Worm (Caenorhabditis elegans) whole organism, midembryonic: ENCODE data around the gene col-170.

ENCODE experiments used
- T22C8.4 ChIP-seq: fragments of 200-800 bp; sonication (Bioruptor generic); IDR thresholded peaks from 2 replicates; pipeline ENCODE4 v1.3.6; 2022; ENCODE audit warnings: missing genetic modification characterization, missing compliant biosample characterization
- cog-1 ChIP-seq: sonication (generic microtip); optimal IDR thresholded peaks from 2 replicates; lab custom pipeline; 2016; ENCODE audit warnings: missing genetic modification characterization, missing compliant biosample characterization
- flt-1 ChIP-seq: fragments of 200-800 bp; sonication (Bioruptor generic); IDR thresholded peaks from 2 replicates; pipeline ENCODE4 v1.3.6; 2022; ENCODE audit warnings: missing genetic modification characterization, missing compliant biosample characterization
- klf-2 ChIP-seq: fragments of 200-800 bp; sonication (Bioruptor generic); conservative IDR thresholded peaks from 2 replicates; pipeline ENCODE4 v1.3.6; 2022; ENCODE audit warnings: missing genetic modification reagents, missing genetic modification characterization, missing compliant biosample characterization
- med-1 ChIP-seq: sonication (generic microtip); optimal IDR thresholded peaks from 2 replicates; lab custom pipeline; 2017; ENCODE audit warnings: missing genetic modification characterization, mild to moderate bottlenecking, missing compliant biosample characterization, antibody characterized with exemption, missing genetic modification reagents; ENCODE audit not compliant: insufficient read depth
- ref-1 ChIP-seq: fragments of 200-800 bp; sonication (Bioruptor generic); conservative IDR thresholded peaks from 2 replicates; pipeline ENCODE4 v1.3.6; 2022; ENCODE audit warnings: missing genetic modification reagents, missing genetic modification characterization, missing compliant biosample characterization
- tab-1 ChIP-seq: fragments of 200-800 bp; sonication (Bioruptor generic); IDR thresholded peaks from 2 replicates; pipeline ENCODE4 v1.3.6; 2022; ENCODE audit warnings: missing genetic modification characterization, missing compliant biosample characterization
- ztf-23 ChIP-seq: fragments of 200-800 bp; sonication (Bioruptor generic); IDR thresholded peaks from 2 replicates; pipeline ENCODE4 v1.3.6; 2022; ENCODE audit warnings: missing genetic modification reagents, missing genetic modification characterization, missing compliant biosample characterization
- ztf-29 ChIP-seq: fragments of 200-800 bp; sonication (Bioruptor generic); IDR thresholded peaks from 2 replicates; pipeline ENCODE4 v1.3.6; 2022; ENCODE audit warnings: missing genetic modification reagents, missing genetic modification characterization, missing compliant biosample characterization

col-170 gene

DNA sequence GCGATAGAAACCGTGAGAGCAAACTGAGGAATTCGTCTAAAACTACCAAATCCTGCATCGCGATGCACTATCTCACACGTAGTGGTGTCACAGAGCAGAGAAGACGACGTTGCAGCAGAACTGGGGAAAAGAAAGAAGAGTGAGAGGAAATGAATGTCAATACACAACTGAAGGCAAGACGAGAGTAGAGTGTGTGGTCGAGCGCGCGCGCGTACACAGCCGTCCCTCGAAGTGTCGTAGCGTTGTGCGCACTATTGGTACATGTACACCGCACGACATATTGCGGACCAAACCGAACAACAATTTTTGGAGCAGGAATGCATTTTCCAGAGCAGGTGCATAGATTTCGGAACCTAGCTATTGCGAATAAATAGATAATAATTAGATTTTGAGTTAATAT lies 46.9 kb downstream of the col-170 start:
- TF ChIP-seq ztf-29 (GFP tag; lab: Robert Waterston, UW) (no peak), ref-1 (GFP tag; lab: Robert Waterston, UW) (no peak), tab-1 (GFP tag; lab: Robert Waterston, UW) (peak; percentile 37; the same call in 1 of the 2 replicates), klf-2 (GFP tag; lab: Robert Waterston, UW) (no peak), med-1 (GFP tag; lab: Kevin White, UChicago) (no peak), ztf-23 (0 out of 2 replicates have a peak, but pooled peaks have one; percentile 27), flt-1 (GFP tag; lab: Robert Waterston, UW) (peak; percentile 75), T22C8.4 (GFP tag; lab: Robert Waterston, UW) (no peak), cog-1 (tag; lab: Kevin White, UChicago) (peak; percentile 67)
